Fruit fly (Drosophila melanogaster): ENCODE data around the gene CG4766.

Gene CG4766

dm6 chrX:5968094-5968723 lies 32.4 kb downstream of the CG4766 start (continued):
- TF ChIP-seq ind (GFP tag; optimal IDR thresholded peaks at IDR 0.05) (peak; percentile 9), dmrt11E (tag; optimal IDR thresholded peaks at IDR 0.05) (peak; percentile 53), CG18262 (tag; optimal IDR thresholded peaks at IDR 0.05) (peak; percentile 65), pum (GFP tag; optimal IDR thresholded peaks at IDR 0.05) (peak; percentile 30), onecut (GFP tag; IDR thresholded peaks at IDR 0.05) (peak; percentile 24; the same call in 1 of the 2 replicates), CG9876 (GFP tag; optimal IDR thresholded peaks at IDR 0.05) (no peak), Xrp1 (GFP tag; IDR thresholded peaks at IDR 0.05) (peak; percentile 69), unpg (GFP tag; optimal IDR thresholded peaks at IDR 0.05) (peak; percentile 56), Doc2 (GFP tag; IDR thresholded peaks at IDR 0.05) (0 out of 2 replicates have a peak, but pooled peaks have one; percentile 15), Drgx (GFP tag; IDR thresholded peaks at IDR 0.05) (peak; percentile 87), vvl (GFP tag; IDR thresholded peaks at IDR 0.05) (peak; percentile 74), NFAT (GFP tag; IDR thresholded peaks at IDR 0.05) (no peak), wor (GFP tag; IDR thresholded peaks at IDR 0.05) (0 out of 2 replicates have a peak, but pooled peaks have one; percentile 22), CG11398 (GFP tag; optimal IDR thresholded peaks at IDR 0.05) (peak; percentile 0), Blimp-1 (GFP tag; optimal IDR thresholded peaks at IDR 0.05) (peak; percentile 43), Ets65A (GFP tag) (peak; percentile 83), CG7839 (tag; optimal IDR thresholded peaks at IDR 0.05) (peak; percentile 41), D19B (GFP tag; optimal IDR thresholded peaks at IDR 0.05) (no peak), pzg (GFP tag; optimal IDR thresholded peaks at IDR 0.05) (no peak), az2 (GFP tag; optimal IDR thresholded peaks at IDR 0.05) (peak; percentile 43), MBD-R2 (GFP tag; IDR thresholded peaks at IDR 0.05) (no peak), Dip2 (GFP tag; IDR thresholded peaks at IDR 0.05) (no peak), Antp (GFP tag; optimal IDR thresholded peaks at IDR 0.05) (peak; percentile 38), twi (tag; optimal IDR thresholded peaks at IDR 0.05) (peak; percentile 51), Dref (GFP tag; IDR thresholded peaks at IDR 0.05) (no peak), dmrt99B (tag; optimal IDR thresholded peaks at IDR 0.05) (peak; percentile 52), CG2202 (tag; optimal IDR thresholded peaks at IDR 0.05) (peak; percentile 12), CG11695 (GFP tag; IDR thresholded peaks at IDR 0.05) (peak; percentile 43; the same call in 1 of the 3 replicates)

dm6 chrX:5965517-5966397 lies 34.8 kb downstream of the CG4766 start, which contains the start of gene Grip:
Gene Grip (plus strand): TSS chrX:5966279.
- TF ChIP-seq Oaz (GFP tag; IDR thresholded peaks at IDR 0.05): no peak
- TF ChIP-seq Optix (GFP tag; IDR thresholded peaks at IDR 0.05): no peak
- no peak for TF ChIP-seq CG1024 (GFP tag; IDR thresholded peaks at IDR 0.05)
- TF ChIP-seq Opbp (GFP tag; IDR thresholded peaks at IDR 0.05; ENCODE audit: partially characterized antibody): peak; percentile 31; the same call in 2 of the 3 replicates
- no peak for TF ChIP-seq E2f2 (GFP tag; IDR thresholded peaks at IDR 0.05)
- TF ChIP-seq CG1647 (GFP tag; optimal IDR thresholded peaks at IDR 0.05): no peak
- TF ChIP-seq Asciz (GFP tag; optimal IDR thresholded peaks at IDR 0.05): no peak
- no peak for TF ChIP-seq wor (GFP tag; IDR thresholded peaks at IDR 0.05)
- TF ChIP-seq gro (GFP tag; optimal IDR thresholded peaks at IDR 0.05): no peak
- TF ChIP-seq dpn (GFP tag; optimal IDR thresholded peaks at IDR 0.05): peak; percentile 8 to 36
- TF ChIP-seq CG6654 (GFP tag; optimal IDR thresholded peaks at IDR 0.05): no peak
- TF ChIP-seq da (GFP tag; optimal IDR thresholded peaks at IDR 0.05): no peak
- no peak for TF ChIP-seq CG10462 (GFP tag; optimal IDR thresholded peaks at IDR 0.05)
- TF ChIP-seq CG32532 (GFP tag; IDR thresholded peaks at IDR 0.05): no peak
- TF ChIP-seq tup (GFP tag; optimal IDR thresholded peaks at IDR 0.05): no peak
- peak; percentile 18 for TF ChIP-seq gsb-n (tag; optimal IDR thresholded peaks at IDR 0.05)
- TF ChIP-seq mld (GFP tag; IDR thresholded peaks at IDR 0.05; ENCODE audit: partially characterized antibody): peak; percentile 62; the same call in 2 of the 3 replicates
- no peak for TF ChIP-seq Dad (GFP tag; optimal IDR thresholded peaks at IDR 0.05)
- TF ChIP-seq CG4707 (GFP tag; optimal IDR thresholded peaks at IDR 0.05): no peak
- no peak for TF ChIP-seq zf30C (GFP tag; optimal IDR thresholded peaks at IDR 0.05)
- no peak for TF ChIP-seq CG16863 (GFP tag; optimal IDR thresholded peaks at IDR 0.05)
- TF ChIP-seq bigmax (GFP tag; optimal IDR thresholded peaks at IDR 0.05): no peak
- no peak for TF ChIP-seq CTCF (GFP tag; optimal IDR thresholded peaks at IDR 0.05)

All from whole organism, embryonic.